Worm (Caenorhabditis elegans): Measurements from ENCODE around the gene lim-4.
A peak's percentile ranks its signal among the peaks of the same experiment; 100 is the strongest.

lim-4 gene

DNA sequence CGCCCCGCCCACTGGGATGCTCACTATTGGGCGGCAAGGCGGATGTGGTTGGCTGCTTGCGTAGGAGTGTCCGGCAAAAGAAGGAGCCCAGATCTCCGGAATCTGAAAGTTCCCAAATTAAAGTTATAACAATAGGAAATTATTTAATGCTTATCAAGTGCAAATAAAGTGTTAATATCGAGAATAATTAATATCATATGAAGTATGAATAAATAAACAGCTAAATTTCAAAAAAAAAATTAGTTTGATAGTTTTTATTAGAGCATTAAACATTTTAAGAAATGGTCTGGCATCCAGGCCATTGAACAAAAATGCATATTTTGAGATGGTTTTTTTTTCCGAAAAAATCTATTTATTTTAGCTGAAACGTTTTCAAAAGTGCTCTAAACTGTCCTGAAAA lies at the start of gene lim-4:
Gene lim-4 (minus strand): TSS at position 101 of the 400 bp plus-strand sequence.
- TF ChIP-seq nfya-1 (tag; optimal IDR thresholded peaks at IDR 0.05) (peak; percentile 45), ets-4 (tag; optimal IDR thresholded peaks at IDR 0.05) (no peak)

DNA sequence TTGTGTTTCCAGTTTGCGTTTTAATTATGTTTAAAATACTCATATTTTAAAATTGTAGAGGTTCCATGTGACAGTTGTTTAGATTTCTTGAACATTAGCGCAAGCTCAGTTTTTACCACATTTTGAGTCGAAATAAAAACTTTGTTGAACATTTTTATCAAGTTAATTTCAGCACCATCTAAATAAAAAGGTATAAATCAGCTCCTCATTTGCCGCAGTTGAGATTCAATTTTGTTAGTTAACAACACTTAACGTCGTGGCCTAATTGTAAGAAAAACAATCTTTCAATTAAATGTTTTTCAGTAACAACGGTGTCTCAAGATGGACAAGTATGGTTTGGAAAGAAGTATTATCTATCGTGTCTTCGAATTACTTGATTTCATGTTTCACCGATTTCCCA lies 47.4 kb upstream of the lim-4 start:
- TF ChIP-seq elt-2 (tag; optimal IDR thresholded peaks at IDR 0.05) (no peak), K09A11.1 (tag; optimal IDR thresholded peaks at IDR 0.05; ENCODE audit: insufficient read depth) (no peak), sdc-2 (tag; optimal IDR thresholded peaks at IDR 0.05) (no peak), lim-6 (tag; optimal IDR thresholded peaks at IDR 0.05) (no peak)

DNA sequence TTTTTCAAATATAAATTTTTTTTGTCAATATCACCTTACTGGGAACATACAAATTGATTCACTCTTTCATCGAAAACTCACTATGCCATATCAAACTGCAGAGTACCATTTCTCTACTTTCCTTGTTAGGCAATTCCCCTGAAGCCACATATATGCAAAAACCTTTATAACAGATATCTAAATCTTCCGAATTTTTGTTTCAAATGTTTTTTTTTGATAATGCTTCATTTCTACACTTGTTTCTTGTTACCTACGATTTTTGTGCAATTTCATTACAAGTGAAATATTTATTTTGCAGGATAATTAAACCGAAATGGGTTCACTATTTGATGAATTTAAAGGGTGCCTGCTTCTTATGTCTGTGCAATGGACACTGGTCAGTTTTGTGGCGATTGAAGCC lies 46.8 kb upstream of the lim-4 start, which contains the start of gene T22B2.2:
Gene T22B2.2 (plus strand): TSS at position 301 of the 400 bp plus-strand sequence.
- TF ChIP-seq nfya-1 (tag; optimal IDR thresholded peaks at IDR 0.05) = no peak
- no peak for TF ChIP-seq pqm-1 (tag; optimal IDR thresholded peaks at IDR 0.05)

DNA sequence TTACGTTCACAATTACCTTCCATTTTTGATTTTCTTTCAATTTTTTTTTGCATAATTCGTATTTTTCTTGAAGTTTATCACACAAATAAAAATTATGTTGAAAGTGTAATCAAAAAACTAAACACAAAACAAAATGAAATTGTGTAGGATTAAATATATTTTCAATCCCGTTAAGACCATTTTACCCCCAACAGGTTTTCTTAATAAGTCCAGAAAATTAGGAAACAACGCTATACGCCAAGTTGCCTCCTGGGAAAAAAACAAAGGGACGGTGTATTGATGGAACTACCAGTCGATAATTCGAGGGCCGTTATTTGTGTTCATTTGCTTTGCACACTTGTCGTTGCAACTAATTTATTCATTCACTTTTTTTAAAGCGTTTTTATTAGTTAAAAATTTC lies 46.3 kb upstream of the lim-4 start:
- no peak for TF ChIP-seq pros-1 (tag; optimal IDR thresholded peaks at IDR 0.05)
- no peak for TF ChIP-seq ceh-9 (tag; optimal IDR thresholded peaks at IDR 0.05)
- TF ChIP-seq hlh-13 (GFP tag; optimal IDR thresholded peaks at IDR 0.05) = no peak
- no peak for TF ChIP-seq ztf-16 (tag; optimal IDR thresholded peaks at IDR 0.05)
- TF ChIP-seq Y22D7AL.16 (tag; optimal IDR thresholded peaks at IDR 0.05) = no peak
- TF ChIP-seq ceh-34 (tag; optimal IDR thresholded peaks at IDR 0.05) = no peak
- no peak for TF ChIP-seq nhr-11 (tag; optimal IDR thresholded peaks at IDR 0.05)
- no peak for TF ChIP-seq ref-2 (tag; optimal IDR thresholded peaks at IDR 0.05)
- TF ChIP-seq ceh-30 (tag; optimal IDR thresholded peaks at IDR 0.05) = no peak
- TF ChIP-seq hlh-30 (tag; optimal IDR thresholded peaks at IDR 0.05; ENCODE audit: insufficient read depth) = no peak
- TF ChIP-seq ceh-22 (tag; optimal IDR thresholded peaks at IDR 0.05) = no peak

DNA sequence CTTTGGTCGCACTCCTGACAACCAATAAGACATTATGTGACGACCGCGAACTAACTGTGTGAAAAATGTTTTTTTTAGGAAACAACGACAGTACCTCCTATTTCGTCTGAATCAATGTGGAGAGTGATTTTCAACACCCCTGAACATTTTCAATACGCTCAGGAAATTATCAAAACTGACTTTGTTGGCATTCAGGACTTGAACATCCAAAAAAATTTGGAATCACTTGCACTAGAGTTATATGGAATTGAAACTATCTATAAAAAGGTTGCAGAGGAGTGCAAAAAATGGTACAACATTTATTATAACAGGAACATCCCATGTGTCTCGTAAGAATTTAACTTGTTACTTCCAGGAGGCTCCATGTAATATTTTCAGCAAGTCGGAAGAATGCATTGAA lies 44.8 kb upstream of the lim-4 start:
- TF ChIP-seq C08G9.2 (tag; optimal IDR thresholded peaks at IDR 0.05) = no peak
- peak; percentile 64 for TF ChIP-seq sdc-2 (tag; optimal IDR thresholded peaks at IDR 0.05)

DNA sequence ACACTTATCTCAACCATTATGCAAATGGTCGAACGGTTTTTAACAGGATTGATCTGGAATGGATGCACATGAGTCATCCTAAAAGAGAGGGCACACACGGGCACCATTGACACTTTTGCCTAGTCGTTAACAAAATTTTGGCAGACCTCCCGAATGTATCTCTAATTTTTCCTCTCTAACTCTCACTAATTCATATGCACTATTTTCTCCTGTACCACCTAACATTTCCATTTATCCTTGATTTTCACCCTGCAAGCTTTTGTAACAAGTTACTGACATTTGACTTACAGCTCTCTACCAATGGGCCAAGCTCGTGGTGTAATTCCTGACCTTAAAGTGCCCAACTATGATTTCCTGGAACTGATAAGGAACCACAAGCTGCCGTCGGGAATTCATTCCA lies 43.7 kb upstream of the lim-4 start, which contains the start of gene T22B2.3:
Gene T22B2.3 (plus strand): TSS at position 301 of the 400 bp plus-strand sequence.
- TF ChIP-seq pha-2 (tag; optimal IDR thresholded peaks at IDR 0.05) = no peak
- TF ChIP-seq ztf-16 (tag; optimal IDR thresholded peaks at IDR 0.05) = no peak
- TF ChIP-seq unc-86 (tag; optimal IDR thresholded peaks at IDR 0.05) = no peak
- TF ChIP-seq pax-1 (tag; optimal IDR thresholded peaks at IDR 0.05) = no peak
- no peak for TF ChIP-seq unc-3 (GFP tag; conservative IDR thresholded peaks at IDR 0.05)
- TF ChIP-seq unc-3 (tag; optimal IDR thresholded peaks at IDR 0.05) = no peak

DNA sequence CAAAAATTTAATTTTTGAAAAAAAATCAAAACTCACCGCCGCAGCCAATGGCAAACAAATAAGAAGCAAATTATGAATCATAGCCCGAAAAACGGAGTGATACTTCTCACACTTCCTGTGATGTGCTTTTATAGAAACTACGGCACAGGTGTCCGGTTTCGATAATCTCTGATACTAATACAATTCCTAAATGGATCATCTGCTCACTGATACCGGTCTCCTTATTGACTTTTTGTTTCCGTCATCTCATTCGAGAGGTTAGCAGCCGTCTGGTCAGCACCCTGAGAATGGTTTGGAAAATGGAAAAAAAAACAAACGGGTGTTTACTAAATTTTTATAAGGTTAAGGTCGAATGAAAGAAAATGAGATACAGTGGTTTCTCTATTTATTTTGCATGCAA lies 42.4 kb upstream of the lim-4 start, which contains the start of gene idpp-9:
Gene idpp-9 (minus strand): TSS at position 101 of the 400 bp plus-strand sequence.
- TF ChIP-seq ceh-30 (tag; optimal IDR thresholded peaks at IDR 0.05) = no peak
- TF ChIP-seq pha-2 (tag; optimal IDR thresholded peaks at IDR 0.05) = no peak
- TF ChIP-seq pqm-1 (tag; optimal IDR thresholded peaks at IDR 0.05) = no peak
- no peak for TF ChIP-seq ceh-6 (GFP tag; optimal IDR thresholded peaks at IDR 0.05)
- no peak for TF ChIP-seq eyg-1 (tag; optimal IDR thresholded peaks at IDR 0.05)
- no peak for TF ChIP-seq ceh-19 (GFP tag; optimal IDR thresholded peaks at IDR 0.05)
- TF ChIP-seq tbx-7 (tag; optimal IDR thresholded peaks at IDR 0.05) = no peak
- no peak for TF ChIP-seq Y22D7AL.16 (tag; optimal IDR thresholded peaks at IDR 0.05)
- TF ChIP-seq F13H6.1 (tag; optimal IDR thresholded peaks at IDR 0.05) = no peak
- TF ChIP-seq odd-2 (tag; optimal IDR thresholded peaks at IDR 0.05) = no peak
- TF ChIP-seq hlh-6 (tag; optimal IDR thresholded peaks at IDR 0.05) = no peak
- TF ChIP-seq unc-3 (GFP tag; conservative IDR thresholded peaks at IDR 0.05) = no peak
- TF ChIP-seq unc-3 (tag; optimal IDR thresholded peaks at IDR 0.05) = no peak
- TF ChIP-seq npax-4 (tag; optimal IDR thresholded peaks at IDR 0.05) = no peak
- TF ChIP-seq pag-3 (tag; optimal IDR thresholded peaks at IDR 0.05; ENCODE audit: borderline replicate concordance) = no peak
